Worm (Caenorhabditis elegans) whole organism, L1 larva: ENCODE results near the gene F53F1.6.

Source experiments
- C16A3.4 ChIP-seq: fragments of 150-350 bp; optimal IDR thresholded peaks from 2 replicates; lab custom pipeline; 2014; ENCODE audit warnings: missing biosample characterization, missing genetic modification characterization
- C34B4.2 ChIP-seq: sonication (generic microtip); optimal IDR thresholded peaks from 2 replicates; lab custom pipeline; 2017; ENCODE audit warnings: mild to moderate bottlenecking, missing genetic modification characterization, missing compliant biosample characterization
- F16B12.6 ChIP-seq: fragments of 150-350 bp; optimal IDR thresholded peaks from 2 replicates; lab custom pipeline; 2014; ENCODE audit warnings: missing biosample characterization, missing genetic modification characterization
- Y116A8C.19 ChIP-seq: sonication (generic microtip); optimal IDR thresholded peaks from 2 replicates; lab custom pipeline; 2016; ENCODE audit warnings: missing compliant biosample characterization, missing genetic modification characterization, borderline replicate concordance
- alr-1 ChIP-seq: fragments of 200-800 bp; sonication (Bioruptor generic); optimal IDR thresholded peaks from 2 replicates; lab custom pipeline; 2018; ENCODE audit warnings: borderline replicate concordance, mild to moderate bottlenecking, missing genetic modification characterization, missing compliant biosample characterization
- aly-2 ChIP-seq: fragments of 150-350 bp; optimal IDR thresholded peaks from 2 replicates; lab custom pipeline; 2014; ENCODE audit warnings: missing biosample characterization, missing genetic modification characterization
- blmp-1 ChIP-seq: fragments of 150-350 bp; optimal IDR thresholded peaks from 2 replicates; lab custom pipeline; 2014; ENCODE audit warnings: missing biosample characterization, missing genetic modification characterization
- ceh-63 ChIP-seq: fragments of 200-800 bp; sonication (Bioruptor generic); optimal IDR thresholded peaks from 2 replicates; lab custom pipeline; 2018; ENCODE audit warnings: mild to moderate bottlenecking, missing genetic modification characterization, missing compliant biosample characterization
- ces-1 ChIP-seq: fragments of 150-350 bp; optimal IDR thresholded peaks from 2 replicates; lab custom pipeline; 2014; ENCODE audit warnings: missing biosample characterization, missing genetic modification reagents, missing genetic modification characterization
- dpl-1 ChIP-seq, 3 experiments: fragments of 150-350 bp in 2 of 3; sonication (generic microtip) in 1 of 3; optimal IDR thresholded peaks; 2 replicates each; lab custom pipeline; 2014 to 2017; ENCODE audit warnings: missing biosample characterization in 3 of 3, missing genetic modification characterization in 3 of 3, missing genetic modification reagents in 3 of 3
- egl-13 ChIP-seq: sonication (generic microtip); optimal IDR thresholded peaks from 2 replicates; lab custom pipeline; 2016; ENCODE audit warnings: missing genotype, missing genetic modification reagents, missing genetic modification characterization, missing compliant biosample characterization
- egl-27 ChIP-seq, 2 experiments: fragments of 150-350 bp in 1 of 2; sonication (generic microtip); optimal IDR thresholded peaks; 3 replicates each; lab custom pipeline; 2017 to 2018; ENCODE audit warnings: missing biosample characterization in 2 of 2, missing genetic modification characterization in 2 of 2, missing genetic modification reagents in 2 of 2
- elt-3 ChIP-seq, 6 experiments: fragments of 150-350 bp in 1 of 6; sonication (generic microtip); optimal IDR thresholded peaks; 2 replicates each; lab custom pipeline; 2017 to 2018; ENCODE audit warnings: missing biosample characterization in 6 of 6, missing genetic modification characterization in 6 of 6, inconsistent platforms in 1 of 6
- fkh-10 ChIP-seq: sonication (generic microtip); optimal IDR thresholded peaks from 2 replicates; lab custom pipeline; 2017; ENCODE audit warnings: missing biosample characterization, missing genetic modification reagents, missing genetic modification characterization
- fkh-4 ChIP-seq: sonication (generic microtip); optimal IDR thresholded peaks from 2 replicates; lab custom pipeline; 2016; ENCODE audit warnings: missing compliant biosample characterization, missing genetic modification characterization, borderline replicate concordance
- hlh-4 ChIP-seq: sonication (generic microtip); optimal IDR thresholded peaks from 2 replicates; lab custom pipeline; 2016; ENCODE audit warnings: mild to moderate bottlenecking, missing genetic modification characterization, missing compliant biosample characterization
- hpl-2 ChIP-seq: fragments of 150-350 bp; optimal IDR thresholded peaks from 2 replicates; lab custom pipeline; 2014; ENCODE audit warnings: missing biosample characterization, missing genetic modification reagents, missing genetic modification characterization
- isw-1 ChIP-seq: fragments of 200-800 bp; sonication (Bioruptor generic); IDR thresholded peaks from 2 replicates; pipeline ENCODE4 v1.3.6; 2022; ENCODE audit warnings: missing genetic modification characterization, missing compliant biosample characterization
- lin-13 ChIP-seq: fragments of 150-350 bp; optimal IDR thresholded peaks from 2 replicates; lab custom pipeline; 2014; ENCODE audit warnings: missing biosample characterization, missing genetic modification reagents, missing genetic modification characterization
- lin-14 ChIP-seq: fragments of 200-800 bp; sonication (Bioruptor generic); optimal IDR thresholded peaks from 2 replicates; lab custom pipeline; 2018; ENCODE audit warnings: mild to moderate bottlenecking, missing genetic modification characterization, moderate library complexity, missing compliant biosample characterization
- lin-15B ChIP-seq: fragments of 150-350 bp; sonication (generic microtip); optimal IDR thresholded peaks from 3 replicates; lab custom pipeline; 2014; ENCODE audit warnings: missing biosample characterization, missing genetic modification characterization
- lin-35 ChIP-seq, 2 experiments: fragments of 150-350 bp; optimal IDR thresholded peaks; 2 replicates each; lab custom pipeline; 2014; ENCODE audit warnings: missing biosample characterization in 2 of 2, missing genetic modification characterization in 2 of 2, missing genetic modification reagents in 2 of 2
- lin-39 ChIP-seq: fragments of 150-350 bp; optimal IDR thresholded peaks from 2 replicates; lab custom pipeline; 2014; ENCODE audit warnings: missing biosample characterization, missing genetic modification reagents, missing genetic modification characterization
- lir-3 ChIP-seq: sonication (generic microtip); optimal IDR thresholded peaks from 2 replicates; lab custom pipeline; 2016; ENCODE audit warnings: mild to moderate bottlenecking, missing genetic modification characterization, moderate library complexity, missing compliant biosample characterization; ENCODE audit not compliant: poor library complexity
- lsy-2 ChIP-seq, 2 experiments: fragments of 150-350 bp; optimal IDR thresholded peaks; 2 replicates each; lab custom pipeline; 2014; ENCODE audit warnings: missing biosample characterization in 2 of 2, missing genetic modification characterization in 2 of 2
- mab-9 ChIP-seq: fragments of 200-800 bp; sonication (Bioruptor generic); IDR thresholded peaks from 2 replicates; pipeline ENCODE4 v1.3.6; 2022; ENCODE audit warnings: missing genetic modification reagents, missing genetic modification characterization, missing compliant biosample characterization
- mef-2 ChIP-seq: fragments of 150-350 bp; optimal IDR thresholded peaks from 2 replicates; lab custom pipeline; 2014; ENCODE audit warnings: missing biosample characterization, missing genetic modification characterization
- nhr-11 ChIP-seq: fragments of 150-350 bp; optimal IDR thresholded peaks from 2 replicates; lab custom pipeline; 2014; ENCODE audit warnings: missing biosample characterization, missing genetic modification characterization
- nhr-19 ChIP-seq: fragments of 200-800 bp; sonication (Bioruptor generic); conservative IDR thresholded peaks from 2 replicates; pipeline ENCODE4 v1.3.6; 2022; ENCODE audit warnings: missing genetic modification characterization, missing compliant biosample characterization
- nhr-20 ChIP-seq: sonication (generic microtip); optimal IDR thresholded peaks from 2 replicates; lab custom pipeline; 2016; ENCODE audit warnings: mild to moderate bottlenecking, missing genetic modification characterization, missing compliant biosample characterization
- nhr-237 ChIP-seq: fragments of 150-350 bp; optimal IDR thresholded peaks from 2 replicates; lab custom pipeline; 2014; ENCODE audit warnings: missing biosample characterization, missing genetic modification characterization
- nhr-71 ChIP-seq: sonication (generic microtip); optimal IDR thresholded peaks from 2 replicates; lab custom pipeline; 2016; ENCODE audit warnings: mild to moderate bottlenecking, missing genetic modification characterization, moderate library complexity, missing compliant biosample characterization
- nhr-77 ChIP-seq: fragments of 150-350 bp; optimal IDR thresholded peaks from 2 replicates; lab custom pipeline; 2014; ENCODE audit warnings: missing biosample characterization, missing genetic modification characterization
- nhr-84 ChIP-seq: sonication (generic microtip); optimal IDR thresholded peaks from 2 replicates; lab custom pipeline; 2017; ENCODE audit warnings: missing biosample characterization, missing genetic modification characterization
- nhr-85 ChIP-seq: sonication (generic microtip); peaks from one replicate; lab custom pipeline; 2016; ENCODE audit warnings: missing genetic modification characterization, inconsistent platforms, missing compliant biosample characterization
- nhr-90 ChIP-seq: sonication (generic microtip); optimal IDR thresholded peaks from 2 replicates; lab custom pipeline; 2016; ENCODE audit warnings: mild to moderate bottlenecking, missing genetic modification characterization, missing compliant biosample characterization; ENCODE audit not compliant: poor library complexity
- pag-3 ChIP-seq: sonication (generic microtip); optimal IDR thresholded peaks from 2 replicates; lab custom pipeline; 2017; ENCODE audit warnings: missing genetic modification characterization, mild to moderate bottlenecking, missing compliant biosample characterization, antibody characterized with exemption, borderline replicate concordance; ENCODE audit not compliant: insufficient read depth
- pqm-1 ChIP-seq: sonication (generic microtip); optimal IDR thresholded peaks from 3 replicates; lab custom pipeline; 2017; ENCODE audit warnings: missing biosample characterization, missing genetic modification characterization
- rnt-1 ChIP-seq: sonication (generic microtip); optimal IDR thresholded peaks from 2 replicates; lab custom pipeline; 2016; ENCODE audit warnings: mild to moderate bottlenecking, missing genetic modification characterization, moderate library complexity, missing compliant biosample characterization
- skn-1 ChIP-seq: fragments of 150-350 bp; optimal IDR thresholded peaks from 2 replicates; lab custom pipeline; 2014; ENCODE audit warnings: missing biosample characterization, missing genetic modification characterization
- snpc-4 ChIP-seq: fragments of 150-350 bp; optimal IDR thresholded peaks from 2 replicates; lab custom pipeline; 2014; ENCODE audit warnings: missing biosample characterization, missing genetic modification characterization
- snu-23 ChIP-seq: sonication (generic microtip); optimal IDR thresholded peaks from 2 replicates; lab custom pipeline; 2016; ENCODE audit warnings: missing genetic modification characterization, missing compliant biosample characterization
- sptf-1 ChIP-seq: fragments of 150-350 bp; optimal IDR thresholded peaks from 2 replicates; lab custom pipeline; 2014; ENCODE audit warnings: missing biosample characterization, missing genetic modification characterization
- sup-37 ChIP-seq: fragments of 200-800 bp; sonication (Bioruptor generic); optimal IDR thresholded peaks from 2 replicates; lab custom pipeline; 2018; ENCODE audit warnings: mild to moderate bottlenecking, missing genetic modification characterization, missing compliant biosample characterization
- swsn-7 ChIP-seq: sonication (generic microtip); optimal IDR thresholded peaks from 2 replicates; lab custom pipeline; 2016; ENCODE audit warnings: missing genetic modification characterization, missing compliant biosample characterization
- unc-130 ChIP-seq: fragments of 150-350 bp; optimal IDR thresholded peaks from 2 replicates; lab custom pipeline; 2017; ENCODE audit warnings: missing biosample characterization, missing genetic modification characterization, inconsistent platforms
- unc-30 ChIP-seq: sonication (generic microtip); optimal IDR thresholded peaks from 2 replicates; lab custom pipeline; 2017; ENCODE audit warnings: missing biosample characterization, missing genetic modification characterization
- xbp-1 ChIP-seq: sonication (generic microtip); optimal IDR thresholded peaks from 2 replicates; lab custom pipeline; 2016; ENCODE audit warnings: missing genetic modification characterization, missing compliant biosample characterization
- ztf-4 ChIP-seq: fragments of 150-350 bp; optimal IDR thresholded peaks from 2 replicates; lab custom pipeline; 2014; ENCODE audit warnings: missing biosample characterization, missing genetic modification characterization

F53F1.6 gene

ce11 chrV:13417513-13417912 lies at the start of gene F53F1.6:
Gene F53F1.6 (minus strand): TSS chrV:13417613.
- TF ChIP-seq C34B4.2 (no peak), hlh-4 (no peak), ces-1 (GFP tag; lab: Kevin White, UChicago) (no peak), dpl-1 (GFP tag; optimal IDR thresholded peaks at IDR 0.05; lab: Kevin White, UChicago) (no peak), mab-9 (GFP tag; lab: Robert Waterston, UW) (no peak), nhr-71 (tag; lab: Kevin White, UChicago) (no peak), swsn-7 (tag; lab: Kevin White, UChicago) (no peak), nhr-85 (tag; lab: Kevin White, UChicago) (no peak), aly-2 (no peak), unc-30 (tag; lab: Kevin White, UChicago) (no peak), hpl-2 (GFP tag; lab: Kevin White, UChicago) (no peak), fkh-10 (no peak), elt-3 (tag; optimal IDR thresholded peaks at IDR 0.05; lab: Kevin White, UChicago) (no peak), ceh-63 (GFP tag; lab: Kevin White, UChicago) (no peak), lin-13 (GFP tag; lab: Kevin White, UChicago) (no peak), xbp-1 (tag; lab: Kevin White, UChicago) (no peak), lin-35 (GFP tag; optimal IDR thresholded peaks at IDR 0.05; lab: Kevin White, UChicago) (no peak), lir-3 (tag; lab: Kevin White, UChicago) (no peak), unc-130 (tag; lab: Kevin White, UChicago) (no peak)

ce11 chrV:13464123-13464522 lies 46.7 kb upstream of the F53F1.6 start:
- TF ChIP-seq alr-1 (tag; lab: Kevin White, UChicago), result no peak
- no peak for TF ChIP-seq egl-13 (tag; lab: Kevin White, UChicago)
- peak; percentile 67 for TF ChIP-seq nhr-85 (tag; lab: Kevin White, UChicago)
- TF ChIP-seq pqm-1 (tag; lab: Kevin White, UChicago), result no peak
- no peak for TF ChIP-seq snpc-4
- peak; percentile 65 for TF ChIP-seq lin-14 (GFP tag; lab: Kevin White, UChicago)
- no peak for TF ChIP-seq nhr-19 (GFP tag; lab: Robert Waterston, UW)
- no peak for TF ChIP-seq sup-37 (GFP tag; lab: Kevin White, UChicago)
- TF ChIP-seq nhr-84, result no peak
- no peak for TF ChIP-seq F16B12.6
- TF ChIP-seq isw-1 (GFP tag; lab: Robert Waterston, UW), result no peak
- TF ChIP-seq rnt-1 (tag; lab: Kevin White, UChicago), result peak; percentile 1
- no peak for TF ChIP-seq lin-15B (tag; lab: Kevin White, UChicago)
- TF ChIP-seq snu-23 (GFP tag; lab: Kevin White, UChicago), result peak; percentile 4
- TF ChIP-seq egl-27 (tag; optimal IDR thresholded peaks at IDR 0.05; lab: Kevin White, UChicago), result no peak
- peak in 1 of 2 experiments; percentile 8 for TF ChIP-seq lsy-2 (tag; optimal IDR thresholded peaks at IDR 0.05; lab: Kevin White, UChicago)
- TF ChIP-seq blmp-1 (tag; lab: Kevin White, UChicago), result peak; percentile 35
- TF ChIP-seq lir-3 (tag; lab: Kevin White, UChicago), result no peak
- peak; percentile 20 for TF ChIP-seq nhr-71 (tag; lab: Kevin White, UChicago)
- TF ChIP-seq nhr-77 (tag; lab: Kevin White, UChicago), result no peak
- TF ChIP-seq elt-3 (tag; optimal IDR thresholded peaks at IDR 0.05; lab: Kevin White, UChicago), result peak in 1 of 6 experiments; percentile 1
- TF ChIP-seq skn-1 (tag; lab: Kevin White, UChicago), result peak; percentile 73
- no peak for TF ChIP-seq lin-39
- peak in 1 of 3 experiments; percentile 1 for TF ChIP-seq dpl-1 (GFP tag; optimal IDR thresholded peaks at IDR 0.05; lab: Kevin White, UChicago)
- no peak for TF ChIP-seq fkh-10
- no peak for TF ChIP-seq ztf-4 (tag; lab: Kevin White, UChicago)

ce11 chrV:13462974-13463373 lies 45.6 kb upstream of the F53F1.6 start, which contains the start of gene frm-10:
Gene frm-10 (plus strand): TSS chrV:13463207.
- TF ChIP-seq nhr-237, result peak; percentile 24
- TF ChIP-seq lin-15B (tag; lab: Kevin White, UChicago), result no peak
- no peak for TF ChIP-seq sptf-1 (tag; lab: Kevin White, UChicago)
- peak; percentile 22 for TF ChIP-seq nhr-90 (tag; lab: Kevin White, UChicago)
- TF ChIP-seq blmp-1 (tag; lab: Kevin White, UChicago), result peak; percentile 18
- no peak for TF ChIP-seq ces-1 (GFP tag; lab: Kevin White, UChicago)
- TF ChIP-seq unc-30 (tag; lab: Kevin White, UChicago), result no peak
- peak; percentile 62 for TF ChIP-seq swsn-7 (tag; lab: Kevin White, UChicago)
- TF ChIP-seq lin-39, result no peak
- no peak for TF ChIP-seq pag-3 (tag; lab: Kevin White, UChicago)
- TF ChIP-seq Y116A8C.19 (tag; lab: Kevin White, UChicago), result no peak
- peak; percentile 10 for TF ChIP-seq C16A3.4 (tag; lab: Kevin White, UChicago)
- no peak for TF ChIP-seq fkh-4 (tag; lab: Kevin White, UChicago)
- TF ChIP-seq nhr-11 (tag; lab: Kevin White, UChicago), result no peak
- TF ChIP-seq mef-2, result no peak
- TF ChIP-seq nhr-20 (tag; lab: Kevin White, UChicago), result peak; percentile 78
- peak; percentile 56 for TF ChIP-seq hpl-2 (GFP tag; lab: Kevin White, UChicago)
- peak; percentile 30 for TF ChIP-seq xbp-1 (tag; lab: Kevin White, UChicago)
